Worm (Caenorhabditis elegans): ENCODE results near the gene F22B8.7.

DNA sequence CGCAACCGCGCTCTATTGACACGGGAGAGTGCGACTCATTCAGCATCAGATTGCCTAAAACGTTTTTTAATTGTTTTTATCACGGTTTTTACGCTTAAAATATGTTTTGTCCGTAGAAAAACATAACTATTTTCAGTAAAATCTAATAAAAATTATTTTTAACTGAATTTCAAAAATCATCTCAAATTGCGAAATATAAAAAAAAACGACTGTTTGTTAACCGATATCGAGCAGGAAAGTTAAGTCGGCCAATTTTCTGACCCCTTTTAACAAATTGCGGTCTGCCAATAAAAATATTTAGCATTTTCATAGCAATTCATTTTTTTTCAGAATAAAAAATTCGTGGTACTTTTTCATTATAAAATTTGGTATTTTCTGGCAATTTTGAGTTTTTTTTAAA, 26.1 kb downstream of the F22B8.7 start:
- TF ChIP-seq him-1 (tag; optimal IDR thresholded peaks at IDR 0.05) (no peak), W03F9.2 (tag; optimal IDR thresholded peaks at IDR 0.05) (no peak), dao-5 (tag; optimal IDR thresholded peaks at IDR 0.05) (no peak)
